Worm (Caenorhabditis elegans): ENCODE measurements around the gene cut-1.

The cut-1 gene

DNA sequence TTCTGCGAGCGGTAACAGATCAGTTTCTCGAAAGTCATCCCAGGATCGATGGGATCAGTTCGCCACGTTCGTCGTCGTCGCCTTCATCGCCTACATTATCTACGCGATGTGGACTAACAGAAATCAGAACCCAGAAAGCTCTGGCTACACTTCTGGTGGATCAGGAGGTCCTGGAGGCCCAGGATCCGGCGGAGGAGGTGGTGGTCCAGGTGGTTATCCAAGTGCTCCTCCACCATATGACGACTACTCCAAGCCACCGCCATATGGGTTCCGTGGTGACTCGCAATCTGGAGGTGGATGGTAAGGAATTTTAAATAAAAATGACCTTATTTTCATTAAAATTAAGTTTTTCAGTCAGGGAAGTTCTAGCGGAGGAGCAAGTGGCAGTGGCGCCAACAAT, 28.7 kb upstream of the cut-1 start:
- TF ChIP-seq ttx-3 (tag; optimal IDR thresholded peaks at IDR 0.05): no peak
- no peak for TF ChIP-seq unc-86 (tag; optimal IDR thresholded peaks at IDR 0.05)
- TF ChIP-seq pha-2 (tag; optimal IDR thresholded peaks at IDR 0.05): no peak
- no peak for TF ChIP-seq hlh-13 (GFP tag; optimal IDR thresholded peaks at IDR 0.05)
- TF ChIP-seq lin-11 (tag; optimal IDR thresholded peaks at IDR 0.05): no peak
- TF ChIP-seq hlh-15 (tag; optimal IDR thresholded peaks at IDR 0.05): no peak
- no peak for TF ChIP-seq elt-4 (tag; optimal IDR thresholded peaks at IDR 0.05)
- no peak for TF ChIP-seq fkh-10 (GFP tag; optimal IDR thresholded peaks at IDR 0.05)
- no peak for TF ChIP-seq unc-55 (GFP tag; optimal IDR thresholded peaks at IDR 0.05)
- no peak for TF ChIP-seq ets-4 (tag; optimal IDR thresholded peaks at IDR 0.05)
- TF ChIP-seq eyg-1 (tag; optimal IDR thresholded peaks at IDR 0.05): no peak
- TF ChIP-seq dmd-4 (tag; optimal IDR thresholded peaks at IDR 0.05; ENCODE audit: borderline replicate concordance): no peak
- TF ChIP-seq sox-2 (GFP tag; IDR thresholded peaks at IDR 0.05): no peak

DNA sequence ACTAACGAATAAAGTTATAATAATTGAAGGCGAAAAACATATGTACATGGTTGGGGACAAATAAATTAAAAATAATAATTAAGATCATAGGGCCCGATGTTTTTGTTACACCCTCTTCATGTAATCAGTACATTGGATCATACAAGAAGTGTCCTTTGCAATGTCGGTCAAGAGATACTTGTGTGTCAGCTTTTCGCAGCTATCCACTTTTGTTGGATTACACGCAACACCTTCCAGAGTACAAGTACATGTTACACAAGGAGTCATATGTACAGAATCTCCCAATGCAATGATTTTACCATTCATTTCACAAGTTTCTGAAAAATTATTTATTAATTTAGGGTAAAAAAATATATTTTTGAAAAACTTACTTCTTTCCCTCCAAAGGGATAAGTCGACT, 28.0 kb upstream of the cut-1 start:
- TF ChIP-seq odd-2 (tag; optimal IDR thresholded peaks at IDR 0.05) (no peak), unc-86 (tag; optimal IDR thresholded peaks at IDR 0.05) (no peak), K09A11.1 (tag; optimal IDR thresholded peaks at IDR 0.05; ENCODE audit: insufficient read depth) (no peak), dve-1 (tag; optimal IDR thresholded peaks at IDR 0.05) (no peak), C08G9.2 (tag; optimal IDR thresholded peaks at IDR 0.05) (no peak)

DNA sequence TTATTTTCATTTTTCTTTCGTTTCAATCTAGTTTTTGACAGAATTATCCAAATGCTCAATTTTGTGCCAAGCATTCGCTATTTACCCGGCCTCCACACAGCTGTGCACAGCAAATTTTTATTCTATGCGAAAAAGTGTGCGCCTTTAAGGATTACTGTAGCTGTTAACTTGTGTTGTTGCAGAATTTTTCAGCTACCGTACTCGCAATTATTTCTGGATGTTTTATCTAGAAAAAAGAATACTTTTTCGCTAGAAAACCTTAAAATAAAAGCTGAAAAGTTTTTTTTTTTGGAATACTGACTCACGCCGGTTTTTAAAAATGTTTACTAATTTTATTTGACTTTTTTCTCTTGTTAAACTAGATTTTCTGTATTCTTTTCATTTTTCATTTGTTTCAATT, 27.4 kb upstream of the cut-1 start:
- no peak for TF ChIP-seq nhr-232 (tag; optimal IDR thresholded peaks at IDR 0.05)
- no peak for TF ChIP-seq unc-86 (tag; optimal IDR thresholded peaks at IDR 0.05)
- no peak for TF ChIP-seq tbx-7 (tag; optimal IDR thresholded peaks at IDR 0.05)
- no peak for TF ChIP-seq nfya-1 (tag; optimal IDR thresholded peaks at IDR 0.05)
- no peak for TF ChIP-seq ref-2 (tag; optimal IDR thresholded peaks at IDR 0.05)
- TF ChIP-seq ceh-30 (tag; optimal IDR thresholded peaks at IDR 0.05): no peak
- TF ChIP-seq dmd-4 (tag; optimal IDR thresholded peaks at IDR 0.05; ENCODE audit: borderline replicate concordance): no peak
- TF ChIP-seq T23F11.4 (GFP tag; optimal IDR thresholded peaks at IDR 0.05): no peak
- no peak for TF ChIP-seq elt-2 (tag; optimal IDR thresholded peaks at IDR 0.05)
- TF ChIP-seq C38D4.7 (GFP tag; optimal IDR thresholded peaks at IDR 0.05): no peak
- no peak for TF ChIP-seq pag-3 (tag; optimal IDR thresholded peaks at IDR 0.05; ENCODE audit: borderline replicate concordance)
- TF ChIP-seq pax-1 (tag; optimal IDR thresholded peaks at IDR 0.05): no peak
- TF ChIP-seq ceh-45 (GFP tag; IDR thresholded peaks at IDR 0.05): no peak
- TF ChIP-seq dve-1 (tag; optimal IDR thresholded peaks at IDR 0.05): no peak
- TF ChIP-seq rnt-1 (tag; optimal IDR thresholded peaks at IDR 0.05): no peak
- TF ChIP-seq ceh-9 (tag; optimal IDR thresholded peaks at IDR 0.05): no peak

DNA sequence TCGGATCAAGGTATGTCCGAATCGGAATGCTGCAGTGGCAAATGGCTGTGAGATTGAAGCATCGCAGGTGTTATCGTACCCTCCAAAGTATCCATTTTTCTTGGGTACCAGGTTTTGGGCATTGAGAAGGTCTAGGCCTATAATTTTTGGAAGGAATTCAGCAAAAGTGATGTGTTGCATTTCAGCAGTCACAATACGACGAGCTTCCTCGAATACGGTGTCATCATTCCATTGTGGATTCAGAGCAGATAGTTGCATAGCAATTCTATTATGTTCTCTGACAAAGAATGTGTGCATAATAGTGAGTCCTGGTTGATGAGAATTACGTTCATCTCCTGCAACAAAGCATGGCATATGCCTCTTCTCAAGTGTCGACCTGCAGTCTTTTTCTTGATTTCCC, 26.0 kb upstream of the cut-1 start:
- TF ChIP-seq unc-86 (tag; optimal IDR thresholded peaks at IDR 0.05): no peak
- TF ChIP-seq unc-55 (GFP tag; optimal IDR thresholded peaks at IDR 0.05): no peak
- no peak for TF ChIP-seq fkh-10 (GFP tag; optimal IDR thresholded peaks at IDR 0.05)
- no peak for TF ChIP-seq ceh-34 (tag; optimal IDR thresholded peaks at IDR 0.05)
- TF ChIP-seq mec-3 (tag; optimal IDR thresholded peaks at IDR 0.05; ENCODE audit: borderline replicate concordance): no peak
- no peak for TF ChIP-seq ceh-18 (tag; optimal IDR thresholded peaks at IDR 0.05)
- no peak for TF ChIP-seq dmd-4 (tag; optimal IDR thresholded peaks at IDR 0.05; ENCODE audit: borderline replicate concordance)
- TF ChIP-seq hlh-15 (tag; optimal IDR thresholded peaks at IDR 0.05): no peak
- no peak for TF ChIP-seq ref-2 (tag; optimal IDR thresholded peaks at IDR 0.05)
- no peak for TF ChIP-seq ama-1 (optimal IDR thresholded peaks at IDR 0.05)
- TF ChIP-seq dve-1 (tag; optimal IDR thresholded peaks at IDR 0.05): no peak
- no peak for TF ChIP-seq rnt-1 (tag; optimal IDR thresholded peaks at IDR 0.05)
- TF ChIP-seq pha-4 (tag; optimal IDR thresholded peaks at IDR 0.05): no peak
- TF ChIP-seq ztf-16 (tag; optimal IDR thresholded peaks at IDR 0.05): no peak
- no peak for TF ChIP-seq T23F11.4 (GFP tag; optimal IDR thresholded peaks at IDR 0.05)
- no peak for TF ChIP-seq pat-9 (tag; optimal IDR thresholded peaks at IDR 0.05)
- TF ChIP-seq tbx-2 (tag; optimal IDR thresholded peaks at IDR 0.05): no peak

Data from whole organism, late embryonic.